Fruit fly (Drosophila melanogaster) whole organism, embryonic: ENCODE data around the gene idc.

Experiments used
- Abd-B ChIP-seq: fragments of 200-800 bp; sonication (Bioruptor generic); optimal IDR thresholded peaks from 2 replicates; lab custom pipeline; 2018; ENCODE audit warnings: missing biosample characterization, mild to moderate bottlenecking, missing genetic modification characterization, moderate library complexity
- CG10959 ChIP-seq: fragments of 200-800 bp; sonication (Bioruptor generic); IDR thresholded peaks from 2 replicates; pipeline ENCODE4 v1.3.6; 2022; ENCODE audit warnings: missing biosample characterization, missing genetic modification characterization
- CG11456 ChIP-seq: fragments of 200-800 bp; sonication (Bioruptor generic); IDR thresholded peaks from 3 replicates; pipeline ENCODE4 v1.3.6; 2022; ENCODE audit warnings: missing biosample characterization, missing genetic modification characterization
- CG11723 ChIP-seq: fragments of 200-800 bp; sonication (Bioruptor generic); optimal IDR thresholded peaks from 2 replicates; lab custom pipeline; 2017; ENCODE audit warnings: missing biosample characterization, mild to moderate bottlenecking, missing genetic modification characterization
- CG13775 ChIP-seq: fragments of 200-800 bp; sonication (Bioruptor generic); optimal IDR thresholded peaks from 3 replicates; lab custom pipeline; 2017; ENCODE audit warnings: missing biosample characterization, mild to moderate bottlenecking, missing genetic modification characterization
- CG15479 ChIP-seq: fragments of 200-800 bp; sonication (Bioruptor generic); optimal IDR thresholded peaks from 3 replicates; lab custom pipeline; 2019; ENCODE audit warnings: missing biosample characterization, mild to moderate bottlenecking, missing genetic modification characterization, moderate library complexity
- CG3281 ChIP-seq: fragments of 200-800 bp; sonication (Bioruptor generic); optimal IDR thresholded peaks from 3 replicates; lab custom pipeline; 2017; ENCODE audit warnings: missing biosample characterization, mild to moderate bottlenecking, missing genetic modification characterization
- CG33557 ChIP-seq: fragments of 200-800 bp; sonication (Bioruptor generic); optimal IDR thresholded peaks from 2 replicates; lab custom pipeline; 2019; ENCODE audit warnings: missing biosample characterization, mild to moderate bottlenecking, missing genetic modification characterization, moderate library complexity
- CG42726 ChIP-seq: fragments of 200-800 bp; sonication (Bioruptor generic); IDR thresholded peaks from 2 replicates; pipeline ENCODE4 v1.3.6; 2022; ENCODE audit warnings: missing biosample characterization, missing genetic modification characterization; ENCODE audit not compliant: partially characterized antibody
- CG8359 ChIP-seq: fragments of 200-800 bp; sonication (Bioruptor generic); optimal IDR thresholded peaks from 2 replicates; lab custom pipeline; 2017; ENCODE audit warnings: missing biosample characterization, mild to moderate bottlenecking, missing genetic modification characterization, borderline replicate concordance
- CG8478 ChIP-seq: fragments of >200 bp; optimal IDR thresholded peaks from 2 replicates; lab custom pipeline; 2018
- CG8765 ChIP-seq: fragments of 200-800 bp; sonication (Bioruptor generic); IDR thresholded peaks from 2 replicates; pipeline ENCODE4 v1.3.6; 2022; ENCODE audit warnings: missing biosample characterization, missing genetic modification characterization
- E2f2 ChIP-seq: fragments of 200-800 bp; sonication (Bioruptor generic); IDR thresholded peaks from 2 replicates; pipeline ENCODE4 v1.3.6; 2022; ENCODE audit warnings: missing biosample characterization, missing genetic modification characterization
- Ets65A ChIP-seq: fragments of 200-800 bp; sonication (Bioruptor generic); peaks from one replicate; lab custom pipeline; 2016; ENCODE audit warnings: missing biosample characterization, missing genetic modification characterization
- Gug ChIP-seq: fragments of 200-800 bp; sonication (Bioruptor generic); IDR thresholded peaks from 4 replicates; pipeline ENCODE4 v1.3.6; 2022; ENCODE audit warnings: missing biosample characterization, missing genetic modification characterization
- Lhr ChIP-seq: fragments of 200-800 bp; sonication (Bioruptor generic); optimal IDR thresholded peaks from 3 replicates; lab custom pipeline; 2017; ENCODE audit warnings: mild to moderate bottlenecking, missing biosample characterization, missing genetic modification reagents, missing genetic modification characterization
- MTF-1 ChIP-seq: fragments of 200-800 bp; sonication (Bioruptor generic); optimal IDR thresholded peaks from 2 replicates; lab custom pipeline; 2018; ENCODE audit warnings: missing biosample characterization, mild to moderate bottlenecking, missing genetic modification characterization, borderline replicate concordance
- Max ChIP-seq: fragments of 200-800 bp; sonication (Bioruptor generic); optimal IDR thresholded peaks from 2 replicates; lab custom pipeline; 2016; ENCODE audit warnings: missing biosample characterization, mild to moderate bottlenecking, missing genetic modification characterization
- Med ChIP-seq: fragments of 200-800 bp; sonication (Bioruptor generic); peaks from one replicate; lab custom pipeline; 2016; ENCODE audit warnings: missing biosample characterization, missing genetic modification characterization, mild to moderate bottlenecking, inconsistent platforms, moderate library complexity
- Myb ChIP-seq: fragments of 200-800 bp; sonication (Bioruptor generic); optimal IDR thresholded peaks from 2 replicates; lab custom pipeline; 2016; ENCODE audit warnings: missing biosample characterization, missing genetic modification characterization
- Oli ChIP-seq: fragments of 200-800 bp; sonication (Bioruptor generic); optimal IDR thresholded peaks from 2 replicates; lab custom pipeline; 2018; ENCODE audit warnings: missing biosample characterization, mild to moderate bottlenecking, missing genetic modification characterization, moderate library complexity
- Poxn ChIP-seq: fragments of 200-800 bp; sonication (Bioruptor generic); IDR thresholded peaks from 2 replicates; pipeline ENCODE4 v1.3.6; 2022; ENCODE audit warnings: missing biosample characterization, missing genetic modification characterization
- Xbp1 ChIP-seq: fragments of 200-800 bp; sonication (Bioruptor generic); optimal IDR thresholded peaks from 3 replicates; lab custom pipeline; 2016; ENCODE audit warnings: missing biosample characterization, mild to moderate bottlenecking, missing genetic modification characterization
- ap ChIP-seq: fragments of 200-800 bp; sonication (Bioruptor generic); IDR thresholded peaks from 2 replicates; pipeline ENCODE4 v1.3.6; 2022; ENCODE audit warnings: missing biosample characterization, missing genetic modification characterization
- ash1 ChIP-seq: fragments of 200-800 bp; sonication (Bioruptor generic); optimal IDR thresholded peaks from 2 replicates; lab custom pipeline; 2018; ENCODE audit warnings: missing biosample characterization, mild to moderate bottlenecking, missing genetic modification characterization
- bsh ChIP-seq, 2 experiments: fragments of 200-800 bp; sonication (Bioruptor generic); optimal IDR thresholded peaks; 2 replicates each; lab custom pipeline; 2017 to 2018; ENCODE audit warnings: mild to moderate bottlenecking in 2 of 2, missing biosample characterization in 2 of 2, missing genetic modification characterization in 2 of 2, moderate library complexity in 1 of 2
- dmrt11E ChIP-seq: fragments of 200-800 bp; sonication (Bioruptor generic); optimal IDR thresholded peaks from 3 replicates; lab custom pipeline; 2018; ENCODE audit warnings: missing biosample characterization, mild to moderate bottlenecking, missing genetic modification characterization, moderate library complexity
- emc ChIP-seq: fragments of 200-800 bp; sonication (Bioruptor generic); optimal IDR thresholded peaks from 2 replicates; lab custom pipeline; 2016; ENCODE audit warnings: missing biosample characterization, missing genetic modification characterization
- esg ChIP-seq: fragments of 200-800 bp; sonication (Bioruptor generic); conservative IDR thresholded peaks from 2 replicates; pipeline ENCODE4 v1.3.6; 2022; ENCODE audit warnings: missing biosample characterization, missing genetic modification characterization
- fu2 ChIP-seq: fragments of 200-800 bp; sonication (Bioruptor generic); optimal IDR thresholded peaks from 2 replicates; lab custom pipeline; 2016; ENCODE audit warnings: missing biosample characterization, missing genetic modification characterization
- gem ChIP-seq: fragments of 200-800 bp; sonication (Bioruptor generic); optimal IDR thresholded peaks from 2 replicates; lab custom pipeline; 2019; ENCODE audit warnings: missing biosample characterization, mild to moderate bottlenecking, missing genetic modification characterization, moderate library complexity
- grn ChIP-seq: fragments of 200-800 bp; sonication (Bioruptor generic); optimal IDR thresholded peaks from 3 replicates; lab custom pipeline; 2017; ENCODE audit warnings: missing biosample characterization, missing genetic modification characterization
- lov ChIP-seq, 2 experiments: fragments of 200-800 bp in 1 of 2; fragments of >200 bp in 1 of 2; sonication (Bioruptor generic) in 1 of 2; IDR thresholded peaks in 1 of 2; optimal IDR thresholded peaks in 1 of 2; 2 replicates in 1 of 2; 3 replicates in 1 of 2; pipeline versions ENCODE4 v1.3.6 to Lab custom; 2017 to 2022; ENCODE audit warnings: missing biosample characterization in 1 of 2, missing genetic modification characterization in 1 of 2
- luna ChIP-seq: fragments of 200-800 bp; sonication (Bioruptor generic); optimal IDR thresholded peaks from 2 replicates; lab custom pipeline; 2016; ENCODE audit warnings: missing biosample characterization, missing genetic modification characterization
- mirr ChIP-seq: fragments of 200-800 bp; sonication (Bioruptor generic); optimal IDR thresholded peaks from 3 replicates; lab custom pipeline; 2018; ENCODE audit warnings: missing biosample characterization, mild to moderate bottlenecking, missing genetic modification characterization
- mld ChIP-seq: fragments of 200-800 bp; sonication (Bioruptor generic); IDR thresholded peaks from 3 replicates; pipeline ENCODE4 v1.3.6; 2022; ENCODE audit warnings: missing biosample characterization, missing genetic modification characterization; ENCODE audit not compliant: partially characterized antibody
- nerfin-1 ChIP-seq: fragments of 200-800 bp; sonication (Bioruptor generic); optimal IDR thresholded peaks from 3 replicates; lab custom pipeline; 2019; ENCODE audit warnings: missing biosample characterization, mild to moderate bottlenecking, missing genetic modification characterization, moderate library complexity
- pita ChIP-seq: fragments of 200-800 bp; sonication (Bioruptor generic); optimal IDR thresholded peaks from 2 replicates; lab custom pipeline; 2017; ENCODE audit warnings: missing biosample characterization, mild to moderate bottlenecking, missing genetic modification characterization
- scrt ChIP-seq: fragments of 200-800 bp; sonication (Bioruptor generic); optimal IDR thresholded peaks from 2 replicates; lab custom pipeline; 2018; ENCODE audit warnings: missing biosample characterization, mild to moderate bottlenecking, missing genetic modification characterization, moderate library complexity
- sens ChIP-seq: fragments of 200-800 bp; sonication (Bioruptor generic); peaks from one replicate; lab custom pipeline; 2016; ENCODE audit warnings: missing biosample characterization, missing genetic modification characterization
- sima ChIP-seq: fragments of 200-800 bp; sonication (Bioruptor generic); optimal IDR thresholded peaks from 2 replicates; lab custom pipeline; 2016; ENCODE audit warnings: missing biosample characterization, missing genetic modification characterization
- sob ChIP-seq: fragments of 200-800 bp; sonication (Bioruptor generic); IDR thresholded peaks from 2 replicates; pipeline ENCODE4 v1.3.6; 2022; ENCODE audit warnings: missing biosample characterization, missing genetic modification characterization
- tio ChIP-seq: fragments of 200-800 bp; sonication (Bioruptor generic); optimal IDR thresholded peaks from 2 replicates; lab custom pipeline; 2017; ENCODE audit warnings: missing biosample characterization, missing genetic modification characterization, inconsistent platforms
- vfl ChIP-seq: fragments of 200-800 bp; sonication (Bioruptor generic); optimal IDR thresholded peaks from 2 replicates; lab custom pipeline; 2016; ENCODE audit warnings: missing biosample characterization, missing genetic modification characterization

The idc gene

DNA sequence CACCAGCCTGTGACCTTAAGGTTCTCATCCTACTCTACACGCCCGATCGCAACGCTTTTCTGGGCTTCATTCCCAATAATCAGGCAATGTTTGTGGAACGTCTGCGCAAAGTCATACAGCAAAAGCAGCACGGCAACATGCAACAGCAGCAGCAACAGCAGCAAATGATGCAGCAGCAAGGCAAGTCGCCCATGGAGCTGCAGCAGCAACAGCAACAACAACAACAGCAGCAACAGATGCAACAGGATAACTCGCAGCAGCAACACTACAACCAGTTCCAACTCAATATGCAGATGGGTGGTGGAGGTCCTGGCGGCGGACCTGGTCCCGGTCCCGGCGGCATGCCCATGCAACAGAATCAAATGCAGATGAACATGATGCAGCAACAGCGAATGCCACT is 20.7 kb upstream of the idc start:
- TF ChIP-seq Max (no peak), CG11456 (GFP tag; lab: Robert Waterston, UW) (0 out of 3 replicates have a peak, but pooled peaks have one; percentile 15), CG8478 (lab: Kevin White, UChicago) (peak; percentile 50)

DNA sequence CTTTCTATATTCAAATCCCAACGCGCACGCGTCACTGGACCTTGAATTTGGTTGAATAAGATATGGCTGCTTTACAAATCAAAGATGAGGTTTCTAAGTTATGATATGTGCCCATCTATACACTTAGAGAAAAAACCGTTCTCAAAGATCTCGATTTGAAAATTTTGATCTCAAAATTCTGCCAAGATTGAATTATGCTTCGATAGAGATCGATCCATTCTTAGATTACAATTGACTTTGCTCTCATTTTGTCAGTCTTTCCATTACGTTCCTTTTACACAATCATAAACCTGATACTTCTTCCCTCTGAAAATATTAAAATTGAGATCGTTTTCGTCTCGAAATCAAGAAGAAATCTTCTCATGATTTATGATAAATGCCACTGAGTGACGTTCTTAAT is 18.9 kb upstream of the idc start:
- no peak for TF ChIP-seq CG11723 (GFP tag; lab: Kevin White, UChicago)
- peak; percentile 13 for TF ChIP-seq sens
- TF ChIP-seq Ets65A (GFP tag; lab: Kevin White, UChicago) = peak; percentile 90
- TF ChIP-seq bsh (GFP tag; optimal IDR thresholded peaks at IDR 0.05; lab: Kevin White, UChicago) = peak in 1 of 2 experiments; percentile 17
- peak; percentile 17 for TF ChIP-seq dmrt11E (tag; lab: Kevin White, UChicago)
- no peak for TF ChIP-seq pita (GFP tag; lab: Kevin White, UChicago)

dm6 chr3R:20013404-20013922 is 18.2 kb upstream of the idc start, which contains the start of the genes CG17190 and CG4836:
Gene CG17190, minus strand, starts transcription at chr3R:20013504.
Gene CG4836, plus strand, starts transcription at chr3R:20013872.
- no peak for TF ChIP-seq CG10959 (GFP tag; lab: Robert Waterston, UW)
- TF ChIP-seq Myb (GFP tag; lab: Kevin White, UChicago) = no peak
- TF ChIP-seq CG13775 (GFP tag; lab: Kevin White, UChicago) = no peak
- TF ChIP-seq sob (GFP tag; lab: Robert Waterston, UW) = no peak

DNA sequence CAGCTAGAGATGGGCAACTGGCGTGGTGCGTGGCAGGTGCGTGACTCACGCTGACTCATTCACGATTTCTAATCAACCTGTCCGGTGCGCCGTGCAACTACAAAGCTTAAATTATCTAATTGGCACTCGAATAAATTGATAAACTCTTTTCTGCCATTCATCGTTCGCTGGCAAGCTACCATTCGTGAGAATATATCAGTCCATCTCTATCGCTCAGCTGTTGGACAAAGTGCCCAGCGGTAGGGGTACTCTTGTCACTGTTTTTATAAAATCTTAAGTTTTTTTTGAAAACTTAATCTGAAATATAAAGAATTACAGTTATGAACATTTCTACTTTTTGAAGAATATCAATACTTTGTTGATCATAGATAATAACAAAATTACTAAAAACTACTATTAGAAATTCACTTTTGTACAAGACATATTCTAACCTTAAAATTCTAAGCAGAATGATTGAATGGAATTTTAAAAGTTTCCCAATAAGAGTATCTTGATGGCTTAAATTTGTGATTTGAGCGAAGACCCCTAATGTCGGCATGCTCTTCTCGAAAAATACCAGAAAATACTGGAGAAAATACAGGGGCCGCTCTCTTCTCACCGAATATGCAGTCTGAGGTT is 10.4 kb upstream of the idc start, which contains the start of the genes PIG-L and psidin:
TSS of gene PIG-L (minus strand) at position 187 of the 618 bp plus-strand sequence.
TSS of gene psidin (plus strand) at position 553 of the 618 bp plus-strand sequence.
- peak; percentile 63; the same call in 2 of the 4 replicates for TF ChIP-seq Gug
- TF ChIP-seq Oli = peak; percentile 82
- TF ChIP-seq vfl = peak; percentile 46
- peak; percentile 89 for TF ChIP-seq tio (GFP tag; lab: Kevin White, UChicago)
- TF ChIP-seq esg (GFP tag; lab: Robert Waterston, UW) = peak; percentile 67
- TF ChIP-seq Abd-B = peak; percentile 89
- peak; percentile 58 for TF ChIP-seq CG8765 (GFP tag; lab: Robert Waterston, UW)
- TF ChIP-seq MTF-1 (GFP tag; lab: Kevin White, UChicago) = no peak
- TF ChIP-seq gem = peak; percentile 93
- TF ChIP-seq CG3281 (GFP tag; lab: Kevin White, UChicago) = peak; percentile 78
- TF ChIP-seq ap = no peak
- TF ChIP-seq mirr (GFP tag; lab: Kevin White, UChicago) = no peak
- peak; percentile 57 for TF ChIP-seq Lhr (GFP tag; lab: Kevin White, UChicago)
- TF ChIP-seq E2f2 (GFP tag; lab: Robert Waterston, UW) = peak; percentile 48; the same call in 1 of the 2 replicates
- TF ChIP-seq CG8359 (GFP tag; lab: Kevin White, UChicago) = no peak
- peak; percentile 88 for TF ChIP-seq Xbp1
- TF ChIP-seq grn (GFP tag; lab: Kevin White, UChicago) = peak; percentile 6
- TF ChIP-seq lov (optimal IDR thresholded peaks at IDR 0.05; lab: Kevin White, UChicago) = no peak
- TF ChIP-seq lov (GFP tag; IDR thresholded peaks at IDR 0.05; lab: Robert Waterston, UW) = peak; percentile 41; the same call in 1 of the 3 replicates
- peak; percentile 85 for TF ChIP-seq CG42726 (GFP tag; lab: Robert Waterston, UW)
- TF ChIP-seq sima (GFP tag; lab: Kevin White, UChicago) = no peak
- TF ChIP-seq luna (GFP tag; lab: Kevin White, UChicago) = peak; percentile 62
- no peak for TF ChIP-seq emc (GFP tag; lab: Kevin White, UChicago)
- peak; percentile 84 for TF ChIP-seq mld (GFP tag; lab: Robert Waterston, UW)
- peak; percentile 85 for TF ChIP-seq nerfin-1 (tag; lab: Kevin White, UChicago)
- no peak for TF ChIP-seq scrt (GFP tag; lab: Kevin White, UChicago)
- TF ChIP-seq fu2 = peak; percentile 84
- TF ChIP-seq Med = peak; percentile 96
- peak; percentile 14 for TF ChIP-seq CG15479 (GFP tag; lab: Kevin White, UChicago)
- TF ChIP-seq ash1 = no peak
- TF ChIP-seq Poxn (GFP tag; lab: Robert Waterston, UW) = no peak
- TF ChIP-seq CG33557 (GFP tag; lab: Kevin White, UChicago) = peak; percentile 84
